Worm (Caenorhabditis elegans) whole organism, mixed stage, embryonic: Measurements from ENCODE around the gene T24C4.3.

Source experiments
- ces-1 ChIP-seq: fragments of 150-350 bp; optimal IDR thresholded peaks from 2 replicates; lab custom pipeline; 2014; ENCODE audit warnings: missing biosample characterization, missing genetic modification reagents, missing genetic modification characterization
- ham-2 ChIP-seq: fragments of 200-800 bp; sonication (Bioruptor generic); optimal IDR thresholded peaks from 2 replicates; lab custom pipeline; 2018; ENCODE audit warnings: mild to moderate bottlenecking, missing genetic modification characterization, missing compliant biosample characterization
- lsy-2 ChIP-seq: fragments of 150-350 bp; optimal IDR thresholded peaks from 2 replicates; lab custom pipeline; 2014; ENCODE audit warnings: missing biosample characterization, missing genetic modification characterization
- nhr-12 ChIP-seq: fragments of 150-350 bp; optimal IDR thresholded peaks from 2 replicates; lab custom pipeline; 2014; ENCODE audit warnings: missing biosample characterization, missing genetic modification characterization
- nhr-28 ChIP-seq: fragments of 150-350 bp; optimal IDR thresholded peaks from 2 replicates; lab custom pipeline; 2014; ENCODE audit warnings: missing biosample characterization, missing genetic modification characterization
- nhr-76 ChIP-seq: sonication (generic microtip); optimal IDR thresholded peaks from 2 replicates; lab custom pipeline; 2017; ENCODE audit warnings: missing biosample characterization, missing genetic modification characterization
- zip-8 ChIP-seq: fragments of 150-350 bp; optimal IDR thresholded peaks from 2 replicates; lab custom pipeline; 2014; ENCODE audit warnings: missing biosample characterization, missing genetic modification characterization
- ztf-11 ChIP-seq: fragments of 150-350 bp; optimal IDR thresholded peaks from 2 replicates; lab custom pipeline; 2014; ENCODE audit warnings: missing biosample characterization, missing genetic modification characterization

ce11 chrIII:910540-911311 lies 38.5 kb upstream of the T24C4.3 start, which contains the start of the genes F23H11.5 and bra-2:
- TF ChIP-seq zip-8 (peak; percentile 92), lsy-2 (tag; lab: Kevin White, UChicago) (peak; percentile 80), ham-2 (no peak), ztf-11 (no peak), nhr-76 (no peak), ces-1 (GFP tag; lab: Kevin White, UChicago) (peak; percentile 28), nhr-28 (tag; lab: Kevin White, UChicago) (no peak), nhr-12 (tag; lab: Kevin White, UChicago) (no peak)
